Fruit fly (Drosophila melanogaster) whole organism, embryonic: ENCODE results near the gene Cyp313a3.

Experiments
- B-H2 ChIP-seq: fragments of 200-800 bp; sonication (Bioruptor generic); optimal IDR thresholded peaks from 2 replicates; lab custom pipeline; 2018; ENCODE audit warnings: missing biosample characterization, mild to moderate bottlenecking, missing genetic modification characterization
- Bgb ChIP-seq: fragments of 200-800 bp; sonication (Bioruptor generic); IDR thresholded peaks from 2 replicates; pipeline ENCODE4 v1.3.6; 2022; ENCODE audit warnings: missing biosample characterization, missing genetic modification characterization; ENCODE audit not compliant: partially characterized antibody
- Usf ChIP-seq: fragments of 200-800 bp; sonication (Bioruptor generic); optimal IDR thresholded peaks from 2 replicates; lab custom pipeline; 2017; ENCODE audit warnings: missing genotype, missing biosample characterization, missing genetic modification characterization
- ci ChIP-seq: fragments of 200-800 bp; sonication (Bioruptor generic); IDR thresholded peaks from 3 replicates; pipeline ENCODE4 v1.3.6; 2022; ENCODE audit warnings: missing biosample characterization, missing genetic modification characterization
- zen2 ChIP-seq: fragments of 200-800 bp; sonication (Bioruptor generic); IDR thresholded peaks from 3 replicates; pipeline ENCODE4 v1.3.6; 2022; ENCODE audit warnings: missing biosample characterization, missing genetic modification characterization; ENCODE audit not compliant: partially characterized antibody

DNA sequence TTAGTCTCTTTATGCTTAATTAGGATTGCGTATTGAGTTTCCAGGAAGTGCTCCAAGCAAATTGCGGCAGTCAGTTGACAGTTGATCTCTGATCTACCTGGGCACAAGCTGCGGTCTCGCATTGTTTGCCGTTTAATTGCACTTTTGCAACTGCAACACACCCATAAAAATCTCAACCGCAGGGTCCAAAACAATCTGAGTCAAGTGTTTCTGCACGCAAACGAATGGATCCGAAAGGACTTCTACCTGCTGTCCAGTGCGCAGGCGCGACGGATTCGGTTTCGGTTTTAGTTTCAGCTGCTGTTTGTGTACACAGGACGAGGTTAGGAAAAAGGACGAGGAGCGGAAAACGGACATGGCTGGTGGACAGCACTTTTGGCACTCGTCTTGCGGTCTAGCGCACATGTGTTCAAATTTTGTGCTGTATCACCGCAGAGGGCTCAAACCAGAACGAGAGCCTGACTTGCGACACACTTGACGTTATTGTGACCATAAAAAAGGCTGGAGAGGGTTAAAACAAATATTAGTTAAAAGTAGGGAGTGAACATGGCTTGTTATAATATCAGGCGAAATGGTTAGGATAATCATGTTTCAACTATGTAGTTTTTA, 13.5 kb upstream of the Cyp313a3 start:
- no peak for TF ChIP-seq ci
- no peak for TF ChIP-seq zen2 (GFP tag; lab: Robert Waterston, UW)
- TF ChIP-seq Usf (GFP tag; lab: Kevin White, UChicago): no peak
- TF ChIP-seq B-H2: no peak
- no peak for TF ChIP-seq Bgb
